Worm (Caenorhabditis elegans): ENCODE results near the gene sdz-20.

Gene sdz-20

ce11 chrIII:13385850-13386249 is 52.0 kb downstream of the sdz-20 start, which contains the start of gene T03F6.4:
T03F6.4 (plus strand) TSS chrIII:13386150.
- TF ChIP-seq unc-130 (GFP tag; optimal IDR thresholded peaks at IDR 0.05) (no peak), sdz-12 (GFP tag; optimal IDR thresholded peaks at IDR 0.05) (no peak), ceh-62 (tag; optimal IDR thresholded peaks at IDR 0.05) (no peak), gei-8 (GFP tag; optimal IDR thresholded peaks at IDR 0.05) (no peak), zip-2 (tag; optimal IDR thresholded peaks at IDR 0.05) (no peak), F49E8.2 (tag; optimal IDR thresholded peaks at IDR 0.05; ENCODE audit: borderline replicate concordance) (no peak), dpl-1 (GFP tag; optimal IDR thresholded peaks at IDR 0.05) (no peak), ceh-32 (tag; optimal IDR thresholded peaks at IDR 0.05; ENCODE audit: poor library complexity) (no peak), spr-1 (tag; optimal IDR thresholded peaks at IDR 0.05) (no peak)
